Fruit fly (Drosophila melanogaster) whole organism: Measurements from ENCODE around the gene Caf1-55.

Source experiments
- CG8478 ChIP-seq: fragments of >200 bp; optimal IDR thresholded peaks from 2 replicates; lab custom pipeline; 2018; ENCODE audit warnings: inconsistent platforms
- Dll ChIP-seq: fragments of >200 bp; optimal IDR thresholded peaks from 2 replicates; lab custom pipeline; 2017
- pan ChIP-seq: fragments of >200 bp; optimal IDR thresholded peaks from 2 replicates; lab custom pipeline; 2017
- psq ChIP-seq: fragments of >200 bp; optimal IDR thresholded peaks from 2 replicates; lab custom pipeline; 2017
- usp ChIP-seq: fragments of >200 bp; optimal IDR thresholded peaks from 2 replicates; lab custom pipeline; 2017; ENCODE audit warnings: missing biosample characterization, missing genetic modification characterization, mixed read lengths

- no peak for TF ChIP-seq psq
- no peak for TF ChIP-seq CG8478 (lab: Kevin White, UChicago)
- no peak for TF ChIP-seq Dll
- no peak for TF ChIP-seq usp
- TF ChIP-seq pan (lab: Kevin White, UChicago), result no peak
Measured at dm6 chr3R:15231635-15232138, 6.3 kb downstream of the Caf1-55 start.
